Fruit fly (Drosophila melanogaster) whole organism, embryonic: Measurements from ENCODE around the gene Ada2a.

Source experiments
- Aef1 ChIP-seq: fragments of 200-800 bp; sonication (Bioruptor generic); IDR thresholded peaks from 3 replicates; pipeline ENCODE4 v1.3.6; 2022; ENCODE audit warnings: missing biosample characterization, missing genetic modification characterization
- Atf-2 ChIP-seq: fragments of 200-800 bp; sonication (Bioruptor generic); optimal IDR thresholded peaks from 2 replicates; lab custom pipeline; 2016; ENCODE audit warnings: missing biosample characterization, missing genetic modification characterization
- CG10209 ChIP-seq: fragments of 200-800 bp; sonication (Bioruptor generic); optimal IDR thresholded peaks from 3 replicates; lab custom pipeline; 2017; ENCODE audit warnings: missing biosample characterization, mild to moderate bottlenecking, missing genetic modification characterization, missing genetic modification reagents
- CG10274 ChIP-seq: fragments of 200-800 bp; sonication (Bioruptor generic); optimal IDR thresholded peaks from 3 replicates; lab custom pipeline; 2017; ENCODE audit warnings: missing biosample characterization, mild to moderate bottlenecking, missing genetic modification characterization
- CG10462 ChIP-seq: fragments of 200-800 bp; sonication (Bioruptor generic); optimal IDR thresholded peaks from 2 replicates; lab custom pipeline; 2016; ENCODE audit warnings: missing biosample characterization, missing genetic modification characterization
- CG11398 ChIP-seq: fragments of 200-800 bp; sonication (Bioruptor generic); optimal IDR thresholded peaks from 2 replicates; lab custom pipeline; 2016; ENCODE audit warnings: missing biosample characterization, missing genetic modification characterization
- CG13775 ChIP-seq: fragments of 200-800 bp; sonication (Bioruptor generic); optimal IDR thresholded peaks from 3 replicates; lab custom pipeline; 2017; ENCODE audit warnings: missing biosample characterization, mild to moderate bottlenecking, missing genetic modification characterization
- CG14710 ChIP-seq: fragments of 200-800 bp; sonication (Bioruptor generic); optimal IDR thresholded peaks from 3 replicates; lab custom pipeline; 2019; ENCODE audit warnings: missing biosample characterization, mild to moderate bottlenecking, missing genetic modification characterization, moderate library complexity
- CG16813 ChIP-seq: fragments of 200-800 bp; sonication (Bioruptor generic); IDR thresholded peaks from 3 replicates; pipeline ENCODE4 v1.3.6; 2022; ENCODE audit warnings: missing biosample characterization, missing genetic modification characterization; ENCODE audit not compliant: partially characterized antibody
- CG17912 ChIP-seq: fragments of 200-800 bp; sonication (Bioruptor generic); optimal IDR thresholded peaks from 2 replicates; lab custom pipeline; 2018; ENCODE audit warnings: missing biosample characterization, mild to moderate bottlenecking, missing genetic modification characterization
- CG18476 ChIP-seq: fragments of 200-800 bp; sonication (Bioruptor generic); optimal IDR thresholded peaks from 2 replicates; lab custom pipeline; 2016; ENCODE audit warnings: missing biosample characterization, mild to moderate bottlenecking, missing genetic modification characterization
- CG18619 ChIP-seq: fragments of 200-800 bp; sonication (Bioruptor generic); optimal IDR thresholded peaks from 3 replicates; lab custom pipeline; 2017; ENCODE audit warnings: missing biosample characterization, mild to moderate bottlenecking, missing genetic modification characterization
- CG2129 ChIP-seq: fragments of 200-800 bp; sonication (Bioruptor generic); IDR thresholded peaks from 2 replicates; pipeline ENCODE4 v1.3.6; 2022; ENCODE audit warnings: missing biosample characterization, missing genetic modification characterization; ENCODE audit not compliant: partially characterized antibody
- CG31224 ChIP-seq: fragments of 200-800 bp; sonication (Bioruptor generic); IDR thresholded peaks from 2 replicates; pipeline ENCODE4 v1.3.6; 2022; ENCODE audit warnings: missing biosample characterization, missing genetic modification characterization
- CG33213 ChIP-seq: fragments of 200-800 bp; sonication (Bioruptor generic); optimal IDR thresholded peaks from 3 replicates; lab custom pipeline; 2016; ENCODE audit warnings: missing biosample characterization, missing genetic modification characterization
- CG34224 ChIP-seq: fragments of 200-800 bp; sonication (Bioruptor generic); IDR thresholded peaks from 3 replicates; pipeline ENCODE4 v1.3.6; 2022; ENCODE audit warnings: missing biosample characterization, missing genetic modification characterization; ENCODE audit not compliant: partially characterized antibody
- CG4282 ChIP-seq: fragments of 200-800 bp; sonication (Bioruptor generic); optimal IDR thresholded peaks from 2 replicates; lab custom pipeline; 2016; ENCODE audit warnings: missing biosample characterization, missing genetic modification characterization
- CG5245 ChIP-seq: fragments of 200-800 bp; sonication (Bioruptor generic); optimal IDR thresholded peaks from 3 replicates; lab custom pipeline; 2016; ENCODE audit warnings: missing biosample characterization, missing genetic modification characterization
- CG6175 ChIP-seq: fragments of 200-800 bp; sonication (Bioruptor generic); IDR thresholded peaks from 3 replicates; pipeline ENCODE4 v1.3.6; 2022; ENCODE audit warnings: missing biosample characterization, missing genetic modification characterization
- CG6683 ChIP-seq: fragments of 200-800 bp; sonication (Bioruptor generic); optimal IDR thresholded peaks from 2 replicates; lab custom pipeline; 2017; ENCODE audit warnings: missing biosample characterization, mild to moderate bottlenecking, missing genetic modification characterization, missing genetic modification reagents
- CG6689 ChIP-seq: fragments of 200-800 bp; sonication (Bioruptor generic); IDR thresholded peaks from 2 replicates; pipeline ENCODE4 v1.3.6; 2022; ENCODE audit warnings: missing biosample characterization, missing genetic modification characterization
- CG8281 ChIP-seq: fragments of 200-800 bp; sonication (Bioruptor generic); optimal IDR thresholded peaks from 2 replicates; lab custom pipeline; 2018; ENCODE audit warnings: missing biosample characterization, mild to moderate bottlenecking, missing genetic modification characterization, moderate library complexity
- CTCF ChIP-seq: fragments of 200-800 bp; sonication (Bioruptor generic); optimal IDR thresholded peaks from 2 replicates; lab custom pipeline; 2017; ENCODE audit warnings: missing biosample characterization, mild to moderate bottlenecking, missing genetic modification characterization, moderate library complexity
- Elba2 ChIP-seq: fragments of 200-800 bp; sonication (Bioruptor generic); optimal IDR thresholded peaks from 3 replicates; lab custom pipeline; 2016; ENCODE audit warnings: missing biosample characterization, missing genetic modification characterization
- Fer1 ChIP-seq: fragments of 200-800 bp; sonication (Bioruptor generic); optimal IDR thresholded peaks from 2 replicates; lab custom pipeline; 2017; ENCODE audit warnings: missing biosample characterization, mild to moderate bottlenecking, missing genetic modification characterization
- Gug ChIP-seq: fragments of 200-800 bp; sonication (Bioruptor generic); IDR thresholded peaks from 4 replicates; pipeline ENCODE4 v1.3.6; 2022; ENCODE audit warnings: missing biosample characterization, missing genetic modification characterization
- Hmr ChIP-seq: fragments of 200-800 bp; sonication (Bioruptor generic); optimal IDR thresholded peaks from 3 replicates; lab custom pipeline; 2017; ENCODE audit warnings: mild to moderate bottlenecking, missing biosample characterization, missing genetic modification reagents, missing genetic modification characterization
- Hr39 ChIP-seq: fragments of >200 bp; optimal IDR thresholded peaks from 2 replicates; lab custom pipeline; 2017
- MESR4 ChIP-seq: fragments of 200-800 bp; sonication (Bioruptor generic); optimal IDR thresholded peaks from 2 replicates; lab custom pipeline; 2018; ENCODE audit warnings: missing biosample characterization, mild to moderate bottlenecking, missing genetic modification characterization, moderate library complexity
- Mes4 ChIP-seq: fragments of 200-800 bp; sonication (Bioruptor generic); optimal IDR thresholded peaks from 2 replicates; lab custom pipeline; 2016; ENCODE audit warnings: missing biosample characterization, missing genetic modification characterization
- Mrtf ChIP-seq: fragments of 200-800 bp; sonication (Bioruptor generic); IDR thresholded peaks from 3 replicates; pipeline ENCODE4 v1.3.6; 2022; ENCODE audit warnings: missing biosample characterization, missing genetic modification characterization
- PHDP ChIP-seq: fragments of 200-800 bp; sonication (Bioruptor generic); optimal IDR thresholded peaks from 3 replicates; lab custom pipeline; 2018; ENCODE audit warnings: missing biosample characterization, mild to moderate bottlenecking, missing genetic modification characterization, moderate library complexity
- Sin3A ChIP-seq: fragments of >200 bp; optimal IDR thresholded peaks from 2 replicates; lab custom pipeline; 2018
- Usf ChIP-seq: fragments of 200-800 bp; sonication (Bioruptor generic); optimal IDR thresholded peaks from 2 replicates; lab custom pipeline; 2017; ENCODE audit warnings: missing genotype, missing biosample characterization, missing genetic modification characterization
- abd-A ChIP-seq: fragments of 200-800 bp; sonication (Bioruptor generic); optimal IDR thresholded peaks from 3 replicates; lab custom pipeline; 2019; ENCODE audit warnings: missing biosample characterization, mild to moderate bottlenecking, missing genetic modification characterization, moderate library complexity
- ara ChIP-seq: fragments of 200-800 bp; sonication (Bioruptor generic); IDR thresholded peaks from 2 replicates; pipeline ENCODE4 v1.3.6; 2022; ENCODE audit warnings: missing biosample characterization, missing genetic modification characterization
- az2 ChIP-seq: fragments of 200-800 bp; sonication (Bioruptor generic); optimal IDR thresholded peaks from 3 replicates; lab custom pipeline; 2016; ENCODE audit warnings: missing biosample characterization, missing genetic modification characterization
- bab2 ChIP-seq: fragments of 200-800 bp; sonication (Bioruptor generic); optimal IDR thresholded peaks from 2 replicates; lab custom pipeline; 2016; ENCODE audit warnings: missing biosample characterization, missing genetic modification characterization
- cas ChIP-seq: fragments of 200-800 bp; sonication (Bioruptor generic); IDR thresholded peaks from 2 replicates; pipeline ENCODE4 v1.3.6; 2022; ENCODE audit warnings: missing biosample characterization, missing genetic modification characterization
- dysf ChIP-seq: fragments of 200-800 bp; sonication (Bioruptor generic); IDR thresholded peaks from 3 replicates; pipeline ENCODE4 v1.3.6; 2022; ENCODE audit warnings: missing biosample characterization, missing genetic modification characterization
- gcm ChIP-seq: fragments of 200-800 bp; sonication (Bioruptor generic); optimal IDR thresholded peaks from 2 replicates; lab custom pipeline; 2019; ENCODE audit warnings: missing biosample characterization, mild to moderate bottlenecking, missing genetic modification characterization, moderate library complexity
- gsb ChIP-seq: fragments of 200-800 bp; sonication (Bioruptor generic); IDR thresholded peaks from 2 replicates; pipeline ENCODE4 v1.3.6; 2022; ENCODE audit warnings: missing biosample characterization, missing genetic modification characterization
- maf-S ChIP-seq: fragments of 200-800 bp; sonication (Bioruptor generic); optimal IDR thresholded peaks from 2 replicates; lab custom pipeline; 2016; ENCODE audit warnings: missing biosample characterization, missing genetic modification characterization
- nau ChIP-seq: fragments of 200-800 bp; sonication (Bioruptor generic); optimal IDR thresholded peaks from 3 replicates; lab custom pipeline; 2017; ENCODE audit warnings: missing biosample characterization, mild to moderate bottlenecking, missing genetic modification characterization, missing genetic modification reagents
- nerfin-2 ChIP-seq: fragments of 200-800 bp; sonication (Bioruptor generic); IDR thresholded peaks from 2 replicates; pipeline ENCODE4 v1.3.6; 2022; ENCODE audit warnings: missing biosample characterization, missing genetic modification characterization; ENCODE audit not compliant: partially characterized antibody
- p53 ChIP-seq: fragments of 200-800 bp; sonication (Bioruptor generic); optimal IDR thresholded peaks from 2 replicates; lab custom pipeline; 2016; ENCODE audit warnings: missing biosample characterization, missing genetic modification characterization
- peb ChIP-seq: fragments of 200-800 bp; sonication (Bioruptor generic); IDR thresholded peaks from 2 replicates; pipeline ENCODE4 v1.3.6; 2022; ENCODE audit warnings: missing biosample characterization, missing genetic modification characterization
- ro ChIP-seq: fragments of 200-800 bp; sonication (Bioruptor generic); IDR thresholded peaks from 2 replicates; pipeline ENCODE4 v1.3.6; 2022; ENCODE audit warnings: missing biosample characterization, missing genetic modification characterization
- ssp ChIP-seq: fragments of 200-800 bp; sonication (Bioruptor generic); IDR thresholded peaks from 2 replicates; pipeline ENCODE4 v1.3.6; 2022; ENCODE audit warnings: missing biosample characterization, missing genetic modification characterization
- trem ChIP-seq: fragments of 200-800 bp; optimal IDR thresholded peaks from 3 replicates; lab custom pipeline; 2019; ENCODE audit warnings: missing biosample characterization, mild to moderate bottlenecking, missing genetic modification characterization, moderate library complexity
- vnd ChIP-seq: fragments of 200-800 bp; sonication (Bioruptor generic); IDR thresholded peaks from 3 replicates; pipeline ENCODE4 v1.3.6; 2022; ENCODE audit warnings: missing biosample characterization, missing genetic modification characterization; ENCODE audit not compliant: partially characterized antibody
- zfh1 ChIP-seq: fragments of 200-800 bp; sonication (Bioruptor generic); IDR thresholded peaks from 3 replicates; pipeline ENCODE4 v1.3.6; 2022; ENCODE audit warnings: missing biosample characterization, missing genetic modification characterization

The Ada2a gene

DNA sequence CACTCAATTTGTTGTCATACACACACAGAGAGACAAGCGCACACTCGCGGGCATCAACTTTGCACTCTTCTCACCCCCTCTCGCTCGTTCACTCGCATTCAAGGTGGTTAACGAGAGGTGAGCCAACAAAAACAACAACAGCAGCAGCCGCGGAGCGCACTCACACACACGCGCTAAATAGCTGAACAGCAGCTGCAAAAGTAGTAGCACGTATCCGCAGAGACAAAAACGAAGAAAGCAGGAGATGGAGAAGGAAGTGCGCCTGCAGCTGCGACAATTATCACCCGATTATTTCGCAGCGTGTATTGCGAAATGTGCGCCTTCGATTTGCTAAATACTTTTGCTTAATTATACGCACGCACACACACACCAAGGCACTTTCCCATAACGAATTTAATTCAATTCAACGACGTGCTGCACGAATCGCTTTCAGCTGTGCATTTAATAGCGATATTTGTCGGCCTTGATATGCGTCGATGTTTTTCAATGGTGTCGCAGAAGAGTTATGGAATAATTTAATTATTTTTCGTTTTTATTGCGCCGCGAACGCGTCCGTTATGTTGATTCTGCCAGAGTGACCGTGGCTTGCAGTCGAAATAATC lies 43.1 kb upstream of the Ada2a start (continued):
- TF ChIP-seq Elba2 (GFP tag; lab: Kevin White, UChicago), result no peak
- peak; percentile 49 for TF ChIP-seq CG17912 (GFP tag; lab: Kevin White, UChicago)
- TF ChIP-seq CG31224 (GFP tag; lab: Robert Waterston, UW), result no peak
- TF ChIP-seq dysf (GFP tag; lab: Robert Waterston, UW), result peak; percentile 17; the same call in 1 of the 3 replicates
- TF ChIP-seq CG10274 (GFP tag; lab: Kevin White, UChicago), result no peak
- no peak for TF ChIP-seq vnd (GFP tag; lab: Robert Waterston, UW)
- TF ChIP-seq zfh1 (GFP tag; lab: Robert Waterston, UW), result peak; percentile 22; the same call in 1 of the 3 replicates
- TF ChIP-seq Mrtf (GFP tag; lab: Robert Waterston, UW), result no peak
- TF ChIP-seq CTCF (GFP tag; lab: Kevin White, UChicago), result no peak
- TF ChIP-seq Atf-2 (GFP tag; lab: Kevin White, UChicago), result no peak
- no peak for TF ChIP-seq PHDP (tag; lab: Kevin White, UChicago)
- no peak for TF ChIP-seq nerfin-2
- no peak for TF ChIP-seq Mes4
- peak; percentile 37 for TF ChIP-seq Hmr
- TF ChIP-seq CG2129, result no peak
- no peak for TF ChIP-seq Usf (GFP tag; lab: Kevin White, UChicago)
- TF ChIP-seq CG10462 (GFP tag; lab: Kevin White, UChicago), result no peak
- no peak for TF ChIP-seq gsb
- peak; percentile 40 for TF ChIP-seq CG11398 (GFP tag; lab: Kevin White, UChicago)
- TF ChIP-seq CG4282, result peak; percentile 13
- TF ChIP-seq nau, result no peak
- no peak for TF ChIP-seq p53
- peak; percentile 72 for TF ChIP-seq Aef1 (GFP tag; lab: Robert Waterston, UW)
- TF ChIP-seq CG16813 (GFP tag; lab: Robert Waterston, UW), result no peak
- no peak for TF ChIP-seq CG10209 (GFP tag; lab: Kevin White, UChicago)
- no peak for TF ChIP-seq trem (tag; lab: Kevin White, UChicago)
- TF ChIP-seq gcm (GFP tag; lab: Kevin White, UChicago), result no peak
- no peak for TF ChIP-seq ara (GFP tag; lab: Robert Waterston, UW)
- TF ChIP-seq CG34224 (GFP tag; lab: Robert Waterston, UW), result peak; percentile 42; the same call in 2 of the 3 replicates
- 0 out of 4 replicates have a peak, but pooled peaks have one; percentile 9 for TF ChIP-seq Gug (GFP tag; lab: Robert Waterston, UW)
- TF ChIP-seq CG33213 (GFP tag; lab: Kevin White, UChicago), result peak; percentile 40
- TF ChIP-seq az2 (GFP tag; lab: Kevin White, UChicago), result no peak
- no peak for TF ChIP-seq CG14710
- TF ChIP-seq CG18619 (GFP tag; lab: Kevin White, UChicago), result no peak
- TF ChIP-seq CG6683, result no peak
- TF ChIP-seq maf-S, result no peak
- TF ChIP-seq Fer1 (GFP tag; lab: Kevin White, UChicago), result no peak
- no peak for TF ChIP-seq cas (GFP tag; lab: Robert Waterston, UW)
- TF ChIP-seq bab2 (GFP tag; lab: Kevin White, UChicago), result no peak
- TF ChIP-seq abd-A (tag; lab: Kevin White, UChicago), result peak; percentile 46
- no peak for TF ChIP-seq CG8281 (tag; lab: Kevin White, UChicago)
- TF ChIP-seq Sin3A, result no peak
- no peak for TF ChIP-seq ro (GFP tag; lab: Robert Waterston, UW)
- no peak for TF ChIP-seq CG13775
- peak; percentile 67 for TF ChIP-seq MESR4 (GFP tag; lab: Kevin White, UChicago)
- peak; percentile 20; the same call in 1 of the 2 replicates for TF ChIP-seq peb (GFP tag; lab: Robert Waterston, UW)
- 0 out of 3 replicates have a peak, but pooled peaks have one; percentile 32 for TF ChIP-seq CG6175 (GFP tag; lab: Robert Waterston, UW)
- peak; percentile 41; the same call in 1 of the 2 replicates for TF ChIP-seq CG6689 (GFP tag; lab: Robert Waterston, UW)
- no peak for TF ChIP-seq CG5245 (GFP tag; lab: Kevin White, UChicago)
- TF ChIP-seq Hr39 (lab: Kevin White, UChicago), result no peak
- no peak for TF ChIP-seq CG18476
- no peak for TF ChIP-seq ssp
